Fruit fly (Drosophila melanogaster) whole organism, embryonic: Measurements from ENCODE around the gene Pino.

ENCODE experiments used
- Aef1 ChIP-seq: fragments of 200-800 bp; sonication (Bioruptor generic); IDR thresholded peaks from 3 replicates; pipeline ENCODE4 v1.3.6; 2022; ENCODE audit warnings: missing biosample characterization, missing genetic modification characterization
- Antp ChIP-seq: fragments of 200-800 bp; sonication (Bioruptor generic); optimal IDR thresholded peaks from 3 replicates; lab custom pipeline; 2016; ENCODE audit warnings: missing biosample characterization, missing genetic modification characterization
- Blimp-1 ChIP-seq: fragments of 200-800 bp; sonication (Bioruptor generic); optimal IDR thresholded peaks from 3 replicates; lab custom pipeline; 2018; ENCODE audit warnings: missing biosample characterization, missing genetic modification characterization, mild to moderate bottlenecking, moderate library complexity, missing genetic modification reagents
- CG11247 ChIP-seq: fragments of 200-800 bp; sonication (Bioruptor generic); IDR thresholded peaks from 2 replicates; pipeline ENCODE4 v1.3.6; 2022; ENCODE audit warnings: missing biosample characterization, missing genetic modification characterization
- CG11456 ChIP-seq: fragments of 200-800 bp; sonication (Bioruptor generic); IDR thresholded peaks from 3 replicates; pipeline ENCODE4 v1.3.6; 2022; ENCODE audit warnings: missing biosample characterization, missing genetic modification characterization
- CG12236 ChIP-seq: fragments of 200-800 bp; sonication (Bioruptor generic); optimal IDR thresholded peaks from 2 replicates; lab custom pipeline; 2016; ENCODE audit warnings: missing biosample characterization, missing genetic modification characterization
- CG12299 ChIP-seq: fragments of 200-800 bp; sonication (Bioruptor generic); optimal IDR thresholded peaks from 2 replicates; lab custom pipeline; 2018; ENCODE audit warnings: missing biosample characterization, mild to moderate bottlenecking, missing genetic modification characterization
- CG13287 ChIP-seq: fragments of 200-800 bp; sonication (Bioruptor generic); IDR thresholded peaks from 2 replicates; pipeline ENCODE4 v1.3.6; 2022; ENCODE audit warnings: missing biosample characterization, missing genetic modification characterization; ENCODE audit not compliant: partially characterized antibody
- CG13624 ChIP-seq: fragments of 200-800 bp; sonication (Bioruptor generic); optimal IDR thresholded peaks from 2 replicates; lab custom pipeline; 2016; ENCODE audit warnings: missing biosample characterization, missing genetic modification characterization
- CG14667 ChIP-seq: fragments of 200-800 bp; sonication (Bioruptor generic); IDR thresholded peaks from 2 replicates; pipeline ENCODE4 v1.3.6; 2022; ENCODE audit warnings: missing biosample characterization, missing genetic modification characterization
- CG15073 ChIP-seq: fragments of 200-800 bp; sonication (Bioruptor generic); optimal IDR thresholded peaks from 2 replicates; lab custom pipeline; 2016; ENCODE audit warnings: missing biosample characterization, missing genetic modification characterization
- CG1529 ChIP-seq: fragments of 200-800 bp; sonication (Bioruptor generic); optimal IDR thresholded peaks from 3 replicates; lab custom pipeline; 2018; ENCODE audit warnings: missing biosample characterization, missing genetic modification characterization
- CG16863 ChIP-seq: fragments of 200-800 bp; sonication (Bioruptor generic); optimal IDR thresholded peaks from 3 replicates; lab custom pipeline; 2016; ENCODE audit warnings: missing biosample characterization, missing genetic modification characterization
- CG17802 ChIP-seq: fragments of 200-800 bp; sonication (Bioruptor generic); optimal IDR thresholded peaks from 2 replicates; lab custom pipeline; 2018; ENCODE audit warnings: missing biosample characterization, mild to moderate bottlenecking, missing genetic modification characterization, moderate library complexity
- CG17912 ChIP-seq: fragments of 200-800 bp; sonication (Bioruptor generic); optimal IDR thresholded peaks from 2 replicates; lab custom pipeline; 2018; ENCODE audit warnings: missing biosample characterization, mild to moderate bottlenecking, missing genetic modification characterization
- CG32532 ChIP-seq: fragments of 200-800 bp; sonication (Bioruptor generic); IDR thresholded peaks from 2 replicates; pipeline ENCODE4 v1.3.6; 2022; ENCODE audit warnings: missing biosample characterization, missing genetic modification characterization
- CG4328 ChIP-seq: fragments of 200-800 bp; sonication (Bioruptor generic); optimal IDR thresholded peaks from 3 replicates; lab custom pipeline; 2017; ENCODE audit warnings: missing biosample characterization, missing genetic modification reagents, missing genetic modification characterization
- CG4404 ChIP-seq: fragments of 200-800 bp; sonication (Bioruptor generic); IDR thresholded peaks from 2 replicates; pipeline ENCODE4 v1.3.6; 2022; ENCODE audit warnings: missing biosample characterization, missing genetic modification characterization
- CG4424 ChIP-seq: fragments of 200-800 bp; sonication (Bioruptor generic); optimal IDR thresholded peaks from 3 replicates; lab custom pipeline; 2016; ENCODE audit warnings: missing biosample characterization, missing genetic modification characterization
- CG5953 ChIP-seq: fragments of 200-800 bp; sonication (Bioruptor generic); IDR thresholded peaks from 2 replicates; pipeline ENCODE4 v1.3.6; 2022; ENCODE audit warnings: missing biosample characterization, missing genetic modification characterization
- CG6854 ChIP-seq: fragments of 200-800 bp; sonication (Bioruptor generic); optimal IDR thresholded peaks from 3 replicates; lab custom pipeline; 2017; ENCODE audit warnings: missing biosample characterization, mild to moderate bottlenecking, missing genetic modification characterization
- CG7556 ChIP-seq: fragments of 200-800 bp; sonication (Bioruptor generic); optimal IDR thresholded peaks from 2 replicates; lab custom pipeline; 2017; ENCODE audit warnings: missing biosample characterization, mild to moderate bottlenecking, missing genetic modification characterization
- CG8359 ChIP-seq: fragments of 200-800 bp; sonication (Bioruptor generic); optimal IDR thresholded peaks from 2 replicates; lab custom pipeline; 2017; ENCODE audit warnings: missing biosample characterization, mild to moderate bottlenecking, missing genetic modification characterization, borderline replicate concordance
- CkIIα-i1 ChIP-seq: fragments of 200-800 bp; sonication (Bioruptor generic); IDR thresholded peaks from 2 replicates; pipeline ENCODE4 v1.3.6; 2022; ENCODE audit warnings: missing biosample characterization, missing genetic modification characterization
- CrebB ChIP-seq: fragments of 200-800 bp; sonication (Bioruptor generic); optimal IDR thresholded peaks from 3 replicates; lab custom pipeline; 2018; ENCODE audit warnings: missing biosample characterization, mild to moderate bottlenecking, missing genetic modification characterization
- D ChIP-seq, 2 experiments: fragments of 200-800 bp in 1 of 2; fragments of >200 bp in 1 of 2; sonication (Bioruptor generic) in 1 of 2; optimal IDR thresholded peaks; 2 replicates in 1 of 2; 3 replicates in 1 of 2; lab custom pipeline; 2017; ENCODE audit warnings: mild to moderate bottlenecking in 1 of 2, missing biosample characterization in 1 of 2, missing genetic modification characterization in 1 of 2, missing genetic modification reagents in 1 of 2
- Dbx ChIP-seq: fragments of 200-800 bp; sonication (Bioruptor generic); IDR thresholded peaks from 3 replicates; pipeline ENCODE4 v1.3.6; 2022; ENCODE audit warnings: missing biosample characterization, missing genetic modification characterization
- Dip2 ChIP-seq: fragments of 200-800 bp; sonication (Bioruptor generic); IDR thresholded peaks from 2 replicates; pipeline ENCODE4 v1.3.6; 2022; ENCODE audit warnings: missing biosample characterization, missing genetic modification characterization
- Ets97D ChIP-seq: fragments of 200-800 bp; sonication (Bioruptor generic); optimal IDR thresholded peaks from 3 replicates; lab custom pipeline; 2016; ENCODE audit warnings: missing biosample characterization, missing genetic modification characterization
- H2.0 ChIP-seq: fragments of 200-800 bp; sonication (Bioruptor generic); IDR thresholded peaks from 2 replicates; pipeline ENCODE4 v1.3.6; 2022; ENCODE audit warnings: missing biosample characterization, missing genetic modification characterization
- HLH3B ChIP-seq: fragments of 200-800 bp; sonication (Bioruptor generic); IDR thresholded peaks from 2 replicates; pipeline ENCODE4 v1.3.6; 2022; ENCODE audit warnings: missing biosample characterization, missing genetic modification characterization
- HLH4C ChIP-seq: fragments of 200-800 bp; sonication (Bioruptor generic); IDR thresholded peaks from 3 replicates; pipeline ENCODE4 v1.3.6; 2022; ENCODE audit warnings: missing biosample characterization, missing genetic modification characterization; ENCODE audit not compliant: partially characterized antibody
- Jarid2 ChIP-seq: fragments of 200-800 bp; sonication (Bioruptor generic); optimal IDR thresholded peaks from 3 replicates; lab custom pipeline; 2017; ENCODE audit warnings: mild to moderate bottlenecking, missing biosample characterization, missing genetic modification reagents, missing genetic modification characterization
- Lpt ChIP-seq: fragments of >200 bp; optimal IDR thresholded peaks from 2 replicates; lab custom pipeline; 2018; ENCODE audit warnings: missing biosample characterization, missing genetic modification characterization
- MESR4 ChIP-seq: fragments of 200-800 bp; sonication (Bioruptor generic); optimal IDR thresholded peaks from 2 replicates; lab custom pipeline; 2018; ENCODE audit warnings: missing biosample characterization, mild to moderate bottlenecking, missing genetic modification characterization, moderate library complexity
- Oli ChIP-seq: fragments of 200-800 bp; sonication (Bioruptor generic); optimal IDR thresholded peaks from 2 replicates; lab custom pipeline; 2018; ENCODE audit warnings: missing biosample characterization, mild to moderate bottlenecking, missing genetic modification characterization, moderate library complexity
- Sin3A ChIP-seq: fragments of >200 bp; optimal IDR thresholded peaks from 2 replicates; lab custom pipeline; 2018
- Sox100B ChIP-seq: fragments of 200-800 bp; sonication (Bioruptor generic); optimal IDR thresholded peaks from 3 replicates; lab custom pipeline; 2018; ENCODE audit warnings: missing biosample characterization, mild to moderate bottlenecking, missing genetic modification characterization
- Sry-β ChIP-seq: fragments of 200-800 bp; sonication (Bioruptor generic); optimal IDR thresholded peaks from 2 replicates; lab custom pipeline; 2018; ENCODE audit warnings: missing biosample characterization, mild to moderate bottlenecking, missing genetic modification characterization, moderate library complexity
- Usf ChIP-seq: fragments of 200-800 bp; sonication (Bioruptor generic); optimal IDR thresholded peaks from 2 replicates; lab custom pipeline; 2017; ENCODE audit warnings: missing genotype, missing biosample characterization, missing genetic modification characterization
- bowl ChIP-seq: fragments of 200-800 bp; sonication (Bioruptor generic); IDR thresholded peaks from 2 replicates; pipeline ENCODE4 v1.3.6; 2022; ENCODE audit warnings: missing biosample characterization, missing genetic modification characterization
- disco-r ChIP-seq: fragments of 200-800 bp; sonication (Bioruptor generic); optimal IDR thresholded peaks from 2 replicates; lab custom pipeline; 2016; ENCODE audit warnings: missing biosample characterization, missing genetic modification characterization
- esg ChIP-seq: fragments of 200-800 bp; sonication (Bioruptor generic); conservative IDR thresholded peaks from 2 replicates; pipeline ENCODE4 v1.3.6; 2022; ENCODE audit warnings: missing biosample characterization, missing genetic modification characterization
- ewg ChIP-seq: fragments of 200-800 bp; sonication (Bioruptor generic); optimal IDR thresholded peaks from 3 replicates; lab custom pipeline; 2017; ENCODE audit warnings: mild to moderate bottlenecking, missing biosample characterization, missing genetic modification reagents, missing genetic modification characterization
- pita ChIP-seq: fragments of 200-800 bp; sonication (Bioruptor generic); optimal IDR thresholded peaks from 2 replicates; lab custom pipeline; 2017; ENCODE audit warnings: missing biosample characterization, mild to moderate bottlenecking, missing genetic modification characterization
- ro ChIP-seq: fragments of 200-800 bp; sonication (Bioruptor generic); IDR thresholded peaks from 2 replicates; pipeline ENCODE4 v1.3.6; 2022; ENCODE audit warnings: missing biosample characterization, missing genetic modification characterization
- row ChIP-seq: fragments of 200-800 bp; sonication (Bioruptor generic); IDR thresholded peaks from 3 replicates; pipeline ENCODE4 v1.3.6; 2022; ENCODE audit warnings: missing biosample characterization, missing genetic modification characterization
- sqz ChIP-seq: fragments of 200-800 bp; sonication (Bioruptor generic); optimal IDR thresholded peaks from 3 replicates; lab custom pipeline; 2018; ENCODE audit warnings: missing biosample characterization, mild to moderate bottlenecking, missing genetic modification characterization
- tll ChIP-seq, 2 experiments: fragments of 200-800 bp in 1 of 2; fragments of >200 bp in 1 of 2; sonication (Bioruptor generic) in 1 of 2; optimal IDR thresholded peaks; 2 replicates each; lab custom pipeline; 2017 to 2019; ENCODE audit warnings: missing biosample characterization in 2 of 2, missing genetic modification characterization in 2 of 2, mild to moderate bottlenecking in 1 of 2, moderate library complexity in 1 of 2
- wdn ChIP-seq: fragments of 200-800 bp; sonication (Bioruptor generic); IDR thresholded peaks from 2 replicates; pipeline ENCODE4 v1.3.6; 2022; ENCODE audit warnings: missing biosample characterization, missing genetic modification characterization
- zf30C ChIP-seq: fragments of 200-800 bp; sonication (Bioruptor generic); optimal IDR thresholded peaks from 3 replicates; lab custom pipeline; 2018; ENCODE audit warnings: missing biosample characterization, mild to moderate bottlenecking, missing genetic modification characterization

Pino gene

dm6 chr2L:1075753-1076152, 53.0 kb downstream of the Pino start (continued):
- TF ChIP-seq Usf (GFP tag; lab: Kevin White, UChicago) (peak; percentile 81), Blimp-1 (GFP tag; lab: Kevin White, UChicago) (peak; percentile 91), CG17802 (tag; lab: Kevin White, UChicago) (peak; percentile 79), Ets97D (GFP tag; lab: Kevin White, UChicago) (peak; percentile 67), CG14667 (GFP tag; lab: Robert Waterston, UW) (peak; percentile 93), MESR4 (GFP tag; lab: Kevin White, UChicago) (peak; percentile 48), CG17912 (GFP tag; lab: Kevin White, UChicago) (peak; percentile 33), Dip2 (GFP tag; lab: Robert Waterston, UW) (no peak), CG16863 (GFP tag; lab: Kevin White, UChicago) (peak; percentile 92), CG12236 (GFP tag; lab: Kevin White, UChicago) (peak; percentile 95), Aef1 (GFP tag; lab: Robert Waterston, UW) (peak; percentile 89), HLH4C (GFP tag; lab: Robert Waterston, UW) (no peak), zf30C (GFP tag; lab: Kevin White, UChicago) (no peak), D (optimal IDR thresholded peaks at IDR 0.05; lab: Kevin White, UChicago) (no peak), D (GFP tag; optimal IDR thresholded peaks at IDR 0.05; lab: Kevin White, UChicago) (peak; percentile 94), CG32532 (GFP tag; lab: Robert Waterston, UW) (peak; percentile 81), ewg (GFP tag; lab: Kevin White, UChicago) (peak; percentile 90), CG1529 (GFP tag; lab: Kevin White, UChicago) (peak; percentile 91), Sry-β (GFP tag; lab: Kevin White, UChicago) (peak; percentile 45), CkIIα-i1 (GFP tag; lab: Robert Waterston, UW) (0 out of 2 replicates have a peak, but pooled peaks have one; percentile 26), CG12299 (tag; lab: Kevin White, UChicago) (peak; percentile 66), Sin3A (lab: Kevin White, UChicago) (no peak), CG15073 (GFP tag; lab: Kevin White, UChicago) (peak; percentile 79), tll (GFP tag; optimal IDR thresholded peaks at IDR 0.05; lab: Kevin White, UChicago) (no peak), row (peak; percentile 96), ro (GFP tag; lab: Robert Waterston, UW) (peak; percentile 88), CrebB (peak; percentile 84), HLH3B (GFP tag; lab: Robert Waterston, UW) (peak; percentile 95), Antp (peak; percentile 96), CG13287 (GFP tag; lab: Robert Waterston, UW) (no peak), pita (GFP tag; lab: Kevin White, UChicago) (no peak), esg (GFP tag; lab: Robert Waterston, UW) (peak; percentile 90), Dbx (0 out of 3 replicates have a peak, but pooled peaks have one; percentile 43), wdn (GFP tag; lab: Robert Waterston, UW) (peak; percentile 75; the same call in 1 of the 2 replicates), Lpt (GFP tag; lab: Kevin White, UChicago) (no peak), CG13624 (GFP tag; lab: Kevin White, UChicago) (peak; percentile 86), CG5953 (GFP tag; lab: Robert Waterston, UW) (peak; percentile 94), CG11456 (peak; percentile 92), bowl (GFP tag; lab: Robert Waterston, UW) (peak; percentile 82), CG8359 (GFP tag; lab: Kevin White, UChicago) (peak; percentile 76), sqz (peak; percentile 54), CG6854 (GFP tag; lab: Kevin White, UChicago) (peak; percentile 23), disco-r (GFP tag; lab: Kevin White, UChicago) (peak; percentile 84), Oli (tag; lab: Kevin White, UChicago) (peak; percentile 93), CG11247 (GFP tag; lab: Robert Waterston, UW) (peak; percentile 90), CG4328 (GFP tag; lab: Kevin White, UChicago) (no peak), CG4424 (GFP tag; lab: Kevin White, UChicago) (peak; percentile 94), H2.0 (GFP tag; lab: Robert Waterston, UW) (peak; percentile 95), CG7556 (GFP tag; lab: Kevin White, UChicago) (peak; percentile 82), CG4404 (GFP tag; lab: Robert Waterston, UW) (peak; percentile 92), Sox100B (GFP tag; lab: Kevin White, UChicago) (no peak), Jarid2 (GFP tag; lab: Kevin White, UChicago) (peak; percentile 57)
